Fruit fly (Drosophila melanogaster): Measurements from ENCODE around the gene CG15535.

CG15535 gene

DNA sequence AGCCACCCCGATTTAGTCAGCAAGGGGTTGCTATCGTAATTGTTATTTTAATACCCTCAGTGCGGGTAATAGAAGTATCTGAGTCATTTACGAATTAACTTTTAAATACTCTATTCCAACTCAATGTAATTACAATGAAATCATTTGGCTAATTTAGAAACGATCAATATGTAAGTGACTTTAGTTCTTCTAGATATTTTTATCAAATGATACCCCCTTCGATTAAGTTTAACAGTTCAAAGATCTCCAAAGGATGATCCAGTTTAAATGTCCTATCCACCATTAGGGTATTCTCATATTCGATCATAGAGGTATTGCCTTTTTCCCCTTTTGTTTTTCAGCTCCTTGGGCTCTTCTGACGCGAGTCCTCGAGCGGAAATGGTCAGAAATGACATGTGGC lies 29.8 kb downstream of the CG15535 start:
- no peak for TF ChIP-seq CG8478 (optimal IDR thresholded peaks at IDR 0.05)
- no peak for TF ChIP-seq CTCF (optimal IDR thresholded peaks at IDR 0.05)

- TF ChIP-seq CG8478 (optimal IDR thresholded peaks at IDR 0.05) (no peak), CTCF (optimal IDR thresholded peaks at IDR 0.05) (no peak)
Observed at dm6 chr3R:30391950-30392349, 31.8 kb downstream of the CG15535 start.

- no peak for TF ChIP-seq CTCF (optimal IDR thresholded peaks at IDR 0.05)
- TF ChIP-seq CG8478 (optimal IDR thresholded peaks at IDR 0.05): no peak
Observed at dm6 chr3R:30391098-30391497, 32.6 kb downstream of the CG15535 start.

- TF ChIP-seq CTCF (optimal IDR thresholded peaks at IDR 0.05): no peak
- no peak for TF ChIP-seq CG8478 (optimal IDR thresholded peaks at IDR 0.05)
Observed at dm6 chr3R:30390304-30390703, 33.4 kb downstream of the CG15535 start.

dm6 chr3R:30389096-30389495 lies 34.6 kb downstream of the CG15535 start:
- no peak for TF ChIP-seq CG8478 (optimal IDR thresholded peaks at IDR 0.05)
- TF ChIP-seq CTCF (optimal IDR thresholded peaks at IDR 0.05): no peak

DNA sequence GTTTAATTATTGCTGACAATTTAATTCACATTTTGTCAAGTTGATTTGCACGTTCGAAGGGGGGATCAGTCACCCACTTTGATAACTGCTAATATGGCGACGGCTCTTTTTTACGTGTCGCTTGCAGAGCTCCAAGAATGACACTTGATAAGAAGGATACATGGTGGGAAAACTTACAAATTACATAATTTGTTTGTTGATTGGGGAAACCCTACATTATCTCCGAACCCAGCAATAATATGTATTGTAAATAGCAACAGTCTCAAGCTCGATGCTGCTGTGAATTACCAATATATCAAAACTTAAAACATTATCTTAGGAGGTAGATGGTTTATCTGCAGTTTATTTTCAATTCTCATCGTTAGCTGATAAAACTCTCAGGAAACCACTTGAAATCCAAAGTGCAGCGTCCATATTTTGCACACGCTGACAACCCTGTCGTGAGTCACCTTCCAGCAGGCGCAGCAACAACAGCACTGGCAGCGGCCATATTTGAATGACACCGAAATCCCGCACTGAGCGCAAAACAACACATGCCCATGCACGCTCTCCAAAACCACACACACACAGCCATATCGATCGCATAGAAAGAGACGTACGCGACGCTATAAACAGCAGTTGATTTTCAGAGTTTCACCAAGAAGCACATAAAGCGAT lies 35.4 kb downstream of the CG15535 start:
- no peak for TF ChIP-seq CTCF (optimal IDR thresholded peaks at IDR 0.05)
- no peak for TF ChIP-seq CG8478 (optimal IDR thresholded peaks at IDR 0.05)

DNA sequence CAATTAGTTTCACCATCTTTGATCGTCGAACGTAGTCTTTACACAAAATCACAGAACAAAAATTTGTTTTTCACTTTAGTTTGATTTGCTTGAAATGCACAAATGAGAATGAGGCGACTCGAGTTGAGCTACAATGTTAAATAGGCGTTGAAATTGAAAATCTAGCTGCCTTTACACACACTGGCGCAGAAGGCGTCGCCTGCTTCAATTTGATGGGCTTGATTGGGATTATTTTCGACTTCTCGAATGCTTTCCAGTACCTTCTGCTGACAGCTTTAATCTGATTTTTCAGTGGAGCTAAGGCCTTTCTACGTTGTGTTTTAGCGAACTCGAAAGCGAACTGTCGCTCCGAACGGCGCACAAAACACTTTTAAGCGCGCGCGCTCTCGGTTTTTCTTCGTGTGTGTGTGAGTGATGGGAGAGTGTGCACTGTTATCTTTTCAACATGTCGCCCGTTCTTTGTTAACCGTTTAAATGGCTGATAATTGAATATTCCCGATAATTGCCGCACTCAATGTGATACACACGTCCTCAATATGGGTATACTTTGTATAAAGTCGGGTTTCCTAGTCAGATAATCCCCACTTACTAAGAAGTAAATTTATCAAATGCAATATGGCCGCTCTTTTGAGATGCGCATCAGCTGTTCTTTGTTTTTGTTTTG lies 36.1 kb downstream of the CG15535 start, which contains the start of the genes Fer2LCH and Fer1HCH:
TSS of gene Fer2LCH (plus strand) at position 290 of the 664 bp plus-strand sequence.
TSS of gene Fer1HCH (minus strand) at position 664 of the 664 bp plus-strand sequence.
- TF ChIP-seq CTCF (optimal IDR thresholded peaks at IDR 0.05): no peak
- TF ChIP-seq CG8478 (optimal IDR thresholded peaks at IDR 0.05): no peak

dm6 chr3R:30386759-30387437 lies 36.8 kb downstream of the CG15535 start:
- TF ChIP-seq CTCF (optimal IDR thresholded peaks at IDR 0.05) (no peak), CG8478 (optimal IDR thresholded peaks at IDR 0.05) (no peak)

DNA sequence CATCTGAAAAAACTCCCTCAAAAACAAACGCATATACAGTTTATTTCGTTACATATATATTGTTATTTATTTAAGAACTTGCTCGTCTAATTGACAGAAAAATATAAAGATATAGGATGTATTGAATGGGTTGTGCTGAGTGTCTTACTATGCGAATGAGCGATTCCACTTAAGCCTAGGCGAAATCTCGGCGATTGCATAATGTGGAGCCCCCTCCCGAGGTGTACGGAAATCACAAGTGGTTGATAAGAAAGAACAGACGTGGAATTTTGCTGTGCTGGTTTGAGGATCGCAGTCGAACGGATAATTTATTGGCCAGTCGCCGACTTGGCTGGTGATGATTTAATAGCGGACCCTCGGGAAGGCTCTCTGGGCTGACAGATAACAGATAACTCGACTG lies 38.2 kb downstream of the CG15535 start:
- TF ChIP-seq CTCF (optimal IDR thresholded peaks at IDR 0.05) (no peak), CG8478 (optimal IDR thresholded peaks at IDR 0.05) (no peak)

- TF ChIP-seq CTCF (optimal IDR thresholded peaks at IDR 0.05) (no peak), CG8478 (optimal IDR thresholded peaks at IDR 0.05) (no peak)
Observed at dm6 chr3R:30383181-30383580, 40.5 kb downstream of the CG15535 start.

Data from S2 (cell line).